Fruit fly (Drosophila melanogaster): ENCODE results near the gene ppl.

Gene ppl

DNA sequence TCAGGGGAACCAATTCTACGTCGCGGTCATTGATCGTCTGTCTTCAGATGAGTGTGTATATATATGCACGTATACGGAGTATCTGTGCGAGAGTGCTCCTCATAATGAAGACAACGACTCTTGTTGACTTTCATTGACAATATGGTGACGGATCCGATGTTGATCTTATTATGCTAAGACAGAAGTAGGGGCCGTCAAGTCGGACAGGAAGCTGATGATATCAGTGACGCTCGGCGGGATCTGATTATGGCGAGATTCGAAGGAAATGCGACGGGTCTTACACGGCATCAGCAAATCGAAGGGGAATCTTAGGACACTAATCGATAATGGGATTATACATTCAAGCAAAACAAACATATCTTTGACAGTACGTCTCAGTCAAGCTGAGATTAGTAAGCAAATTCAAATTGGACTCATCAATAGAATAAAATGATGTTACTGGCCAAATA, 26.8 kb downstream of the ppl start:
- TF ChIP-seq Hr83 (GFP tag; optimal IDR thresholded peaks at IDR 0.05; ENCODE audit: poor library complexity, severe bottlenecking) (peak; percentile 74), HLH106 (tag; optimal IDR thresholded peaks at IDR 0.05) (peak; percentile 18), jim (GFP tag; optimal IDR thresholded peaks at IDR 0.05) (peak; percentile 37), h (GFP tag; optimal IDR thresholded peaks at IDR 0.05) (no peak)

DNA sequence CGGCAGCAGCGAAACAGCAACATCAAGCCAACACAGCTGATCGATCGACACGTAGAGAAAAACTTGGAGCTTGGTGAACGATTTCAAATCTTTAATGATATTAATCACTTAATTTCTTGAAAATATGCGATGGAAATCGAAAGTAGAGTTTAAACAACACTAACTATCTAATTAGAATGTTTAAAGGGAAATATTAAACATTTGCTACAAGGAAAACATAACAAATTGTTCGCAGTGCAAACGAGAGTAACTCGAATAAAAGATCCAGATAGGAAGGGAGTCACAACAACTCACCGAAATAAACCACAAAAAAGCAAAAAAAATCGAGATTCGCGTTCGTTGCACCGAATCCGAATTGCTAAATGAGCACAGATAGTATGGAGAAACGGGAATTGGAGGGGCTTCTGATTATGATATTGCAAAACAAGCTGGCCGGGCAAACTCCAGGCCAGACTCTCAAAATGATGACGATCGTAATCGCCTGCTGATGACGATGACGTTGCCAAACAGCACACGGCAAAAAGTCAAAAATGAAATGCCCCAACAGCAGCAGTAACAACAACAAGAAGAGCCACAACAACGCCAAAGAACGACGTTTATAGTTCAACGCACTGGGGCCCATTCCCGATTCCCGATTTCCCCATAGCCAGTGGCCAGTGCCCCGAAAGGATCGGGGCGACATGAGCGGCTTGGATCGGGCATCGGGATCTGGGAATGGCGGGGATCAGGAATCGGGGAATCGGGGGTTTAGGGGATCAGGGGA, 27.4 kb downstream of the ppl start:
- TF ChIP-seq foxo (GFP tag; optimal IDR thresholded peaks at IDR 0.05): peak; percentile 94 to 99
- TF ChIP-seq Dif (GFP tag; optimal IDR thresholded peaks at IDR 0.05; ENCODE audit: partially characterized antibody): no peak
- TF ChIP-seq GATAd (GFP tag; optimal IDR thresholded peaks at IDR 0.05): peak; percentile 94
- peak; percentile 96 for TF ChIP-seq Rel (GFP tag; optimal IDR thresholded peaks at IDR 0.05)
- TF ChIP-seq Rel (tag; optimal IDR thresholded peaks at IDR 0.05): peak; percentile 86
- TF ChIP-seq woc (GFP tag; optimal IDR thresholded peaks at IDR 0.05): peak; percentile 98
- no peak for TF ChIP-seq usp (GFP tag; optimal IDR thresholded peaks at IDR 0.05)
- peak; percentile 99 for TF ChIP-seq HLH106 (tag; optimal IDR thresholded peaks at IDR 0.05)
- peak; percentile 59 for TF ChIP-seq Dfd (GFP tag; optimal IDR thresholded peaks at IDR 0.05)
- peak; percentile 97 for TF ChIP-seq brk (GFP tag; optimal IDR thresholded peaks at IDR 0.05)
- peak; percentile 99 for TF ChIP-seq Hnf4 (GFP tag; optimal IDR thresholded peaks at IDR 0.05)
- no peak for TF ChIP-seq Myc (optimal IDR thresholded peaks at IDR 0.05)
- no peak for TF ChIP-seq pan (optimal IDR thresholded peaks at IDR 0.05)
- peak; percentile 99 for TF ChIP-seq OdsH (GFP tag; optimal IDR thresholded peaks at IDR 0.05)
- TF ChIP-seq CrebA (GFP tag; optimal IDR thresholded peaks at IDR 0.05; ENCODE audit: borderline replicate concordance): peak; percentile 95
- peak; percentile 97 for TF ChIP-seq Jra (GFP tag; optimal IDR thresholded peaks at IDR 0.05)
- TF ChIP-seq Mio (GFP tag; optimal IDR thresholded peaks at IDR 0.05): peak; percentile 85
- TF ChIP-seq CG32264 (GFP tag; optimal IDR thresholded peaks at IDR 0.05): peak; percentile 98
- peak; percentile 97 for TF ChIP-seq psq (GFP tag; optimal IDR thresholded peaks at IDR 0.05)
- TF ChIP-seq Hr78 (GFP tag; optimal IDR thresholded peaks at IDR 0.05): no peak
- peak; percentile 99 for TF ChIP-seq br (GFP tag; optimal IDR thresholded peaks at IDR 0.05)
- no peak for TF ChIP-seq Abd-B (GFP tag; optimal IDR thresholded peaks at IDR 0.05)
- peak; percentile 98 for TF ChIP-seq dmrt93B (GFP tag; optimal IDR thresholded peaks at IDR 0.05)
- TF ChIP-seq fru (GFP tag; optimal IDR thresholded peaks at IDR 0.05): peak; percentile 99
- TF ChIP-seq tai (GFP tag; optimal IDR thresholded peaks at IDR 0.05): peak; percentile 97
- peak; percentile 98 for TF ChIP-seq sage (GFP tag; optimal IDR thresholded peaks at IDR 0.05)
- peak; percentile 99 for TF ChIP-seq h (GFP tag; optimal IDR thresholded peaks at IDR 0.05)
- TF ChIP-seq Hr83 (GFP tag; optimal IDR thresholded peaks at IDR 0.05; ENCODE audit: poor library complexity, severe bottlenecking): peak; percentile 33
- peak; percentile 99 for TF ChIP-seq Sp1 (GFP tag; optimal IDR thresholded peaks at IDR 0.05)
- TF ChIP-seq jim (GFP tag; optimal IDR thresholded peaks at IDR 0.05): peak; percentile 87
- TF ChIP-seq ey (GFP tag; optimal IDR thresholded peaks at IDR 0.05): peak; percentile 99
- TF ChIP-seq sv (GFP tag; optimal IDR thresholded peaks at IDR 0.05): no peak
- peak; percentile 99 for TF ChIP-seq rgr (GFP tag; optimal IDR thresholded peaks at IDR 0.05)
- no peak for TF ChIP-seq Vsx2 (GFP tag; optimal IDR thresholded peaks at IDR 0.05; ENCODE audit: partially characterized antibody)
- peak; percentile 92 for TF ChIP-seq dsf (GFP tag; optimal IDR thresholded peaks at IDR 0.05; ENCODE audit: borderline replicate concordance)
- no peak for TF ChIP-seq N (GFP tag; optimal IDR thresholded peaks at IDR 0.05)
- no peak for TF ChIP-seq dl (GFP tag; optimal IDR thresholded peaks at IDR 0.05; ENCODE audit: insufficient read depth in 1 of 2, partially characterized antibody in 2 of 2)
- TF ChIP-seq CG9705 (GFP tag; optimal IDR thresholded peaks at IDR 0.05): peak; percentile 98
- TF ChIP-seq lola (GFP tag; optimal IDR thresholded peaks at IDR 0.05): no peak

Data from whole organism, wandering third instar larva.